Fruit fly (Drosophila melanogaster) Kc167 (cell line): ENCODE data around the gene CG46313.

Source experiments
- Myc ChIP-seq: fragments of >200 bp; optimal IDR thresholded peaks from 2 replicates; lab custom pipeline; 2017; ENCODE audit warnings: missing external identifiers
- Sin3A ChIP-seq: fragments of >200 bp; optimal IDR thresholded peaks from 2 replicates; lab custom pipeline; 2018; ENCODE audit warnings: missing external identifiers
- h ChIP-seq: fragments of >200 bp; optimal IDR thresholded peaks from 3 replicates; lab custom pipeline; 2018; ENCODE audit warnings: missing external identifiers
- insv ChIP-seq: fragments of >200 bp; optimal IDR thresholded peaks from 3 replicates; lab custom pipeline; 2018; ENCODE audit warnings: missing external identifiers
- ttk ChIP-seq: sonication (Bioruptor generic); optimal IDR thresholded peaks from 2 replicates; lab custom pipeline; 2017; ENCODE audit warnings: missing external identifiers

DNA sequence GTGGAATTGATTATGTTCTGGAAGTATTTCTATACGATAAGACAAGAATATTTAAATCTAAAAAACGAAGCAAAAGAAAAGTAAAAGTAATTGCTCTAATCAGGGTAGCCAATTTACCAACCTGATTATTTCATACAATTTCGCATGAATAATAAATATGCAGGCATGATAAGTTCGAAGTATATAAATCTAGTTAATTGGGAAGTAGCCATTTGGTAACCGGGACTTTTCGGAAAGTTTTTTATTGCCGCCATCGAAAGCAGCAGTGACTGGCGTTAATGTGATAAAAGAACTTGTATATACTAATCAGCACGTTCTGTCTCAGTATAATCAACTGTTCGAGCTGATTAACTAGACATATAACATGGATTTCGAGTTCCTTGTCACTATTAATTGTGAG is 24.4 kb downstream of the CG46313 start:
- TF ChIP-seq Myc (lab: Kevin White, UChicago), result no peak
- no peak for TF ChIP-seq Sin3A
- TF ChIP-seq insv (lab: Kevin White, UChicago), result no peak
- no peak for TF ChIP-seq ttk (lab: Kevin White, UChicago)
- TF ChIP-seq h (lab: Kevin White, UChicago), result no peak
